Fruit fly (Drosophila melanogaster) whole organism, adult: ENCODE measurements around the gene CG7168.

Experiments used
- CG1620 ChIP-seq: fragments of 200-800 bp; sonication (Bioruptor generic); optimal IDR thresholded peaks from 2 replicates; lab custom pipeline; 2016; ENCODE audit warnings: missing biosample characterization, missing genetic modification characterization
- CG33017 ChIP-seq: fragments of 200-800 bp; sonication (Bioruptor generic); optimal IDR thresholded peaks from 2 replicates; lab custom pipeline; 2018; ENCODE audit warnings: missing biosample characterization, mild to moderate bottlenecking, missing genetic modification characterization, moderate library complexity
- CG7045 ChIP-seq: fragments of 200-800 bp; sonication (Bioruptor generic); optimal IDR thresholded peaks from 2 replicates; lab custom pipeline; 2017; ENCODE audit warnings: missing biosample characterization, mild to moderate bottlenecking, missing genetic modification characterization
- Clk ChIP-seq: fragments of 200-800 bp; sonication (Bioruptor generic); optimal IDR thresholded peaks from 2 replicates; lab custom pipeline; 2017; ENCODE audit warnings: missing biosample characterization, missing genetic modification characterization
- Crg-1 ChIP-seq: fragments of 200-800 bp; sonication (Bioruptor generic); optimal IDR thresholded peaks from 2 replicates; lab custom pipeline; 2016; ENCODE audit warnings: missing biosample characterization, missing genetic modification characterization
- Hr96 ChIP-seq: fragments of 200-800 bp; sonication (Bioruptor generic); optimal IDR thresholded peaks from 2 replicates; lab custom pipeline; 2016; ENCODE audit warnings: missing biosample characterization, missing genetic modification characterization
- Mnt ChIP-seq: fragments of 200-800 bp; sonication (Bioruptor generic); optimal IDR thresholded peaks from 2 replicates; lab custom pipeline; 2016; ENCODE audit warnings: missing biosample characterization, mild to moderate bottlenecking, missing genetic modification characterization
- bab1 ChIP-seq: fragments of 200-800 bp; sonication (Bioruptor generic); optimal IDR thresholded peaks from 3 replicates; lab custom pipeline; 2019; ENCODE audit warnings: missing biosample characterization, mild to moderate bottlenecking, missing genetic modification characterization, moderate library complexity
- cic ChIP-seq: fragments of 200-800 bp; sonication (Bioruptor generic); optimal IDR thresholded peaks from 2 replicates; lab custom pipeline; 2017; ENCODE audit warnings: missing biosample characterization, mild to moderate bottlenecking, missing genetic modification characterization, moderate library complexity
- cnc ChIP-seq, 2 experiments: fragments of >200 bp; optimal IDR thresholded peaks; 2 replicates each; lab custom pipeline; 2017
- kay ChIP-seq: fragments of 200-800 bp; sonication (Bioruptor generic); peaks from one replicate; lab custom pipeline; 2016; ENCODE audit warnings: missing biosample characterization, missing genetic modification characterization, borderline replicate concordance
- ovo ChIP-seq: fragments of 200-800 bp; sonication (Bioruptor generic); optimal IDR thresholded peaks from 2 replicates; lab custom pipeline; 2016; ENCODE audit warnings: missing biosample characterization, missing genetic modification characterization
- toe ChIP-seq: fragments of 200-800 bp; sonication (Bioruptor generic); optimal IDR thresholded peaks from 2 replicates; lab custom pipeline; 2016; ENCODE audit warnings: missing biosample characterization, missing genetic modification characterization

- no peak for TF ChIP-seq cnc (optimal IDR thresholded peaks at IDR 0.05; lab: Kevin White, UChicago)
- peak; percentile 51 for TF ChIP-seq Mnt (GFP tag; lab: Kevin White, UChicago)
- TF ChIP-seq bab1 (GFP tag; lab: Kevin White, UChicago), result peak; percentile 61
- peak; percentile 45 for TF ChIP-seq CG7045 (GFP tag; lab: Kevin White, UChicago)
- peak; percentile 52 for TF ChIP-seq Hr96 (GFP tag; lab: Kevin White, UChicago)
- peak; percentile 89 for TF ChIP-seq cic (GFP tag; lab: Kevin White, UChicago)
- no peak for TF ChIP-seq Clk
- TF ChIP-seq toe (GFP tag; lab: Kevin White, UChicago), result peak; percentile 66
- TF ChIP-seq CG1620 (GFP tag; lab: Kevin White, UChicago), result no peak
- TF ChIP-seq CG33017 (tag; lab: Kevin White, UChicago), result peak; percentile 29
- no peak for TF ChIP-seq kay
- peak; percentile 83 for TF ChIP-seq ovo (GFP tag; lab: Kevin White, UChicago)
- TF ChIP-seq Crg-1 (GFP tag; lab: Kevin White, UChicago), result no peak
Measured at dm6 chr3R:18196991-18197801, 28.7 kb downstream of the CG7168 start.
